Worm (Caenorhabditis elegans): ENCODE measurements around the gene nhr-242.
A peak's percentile ranks its signal among the peaks of the same experiment; 100 is the strongest.

The nhr-242 gene

DNA sequence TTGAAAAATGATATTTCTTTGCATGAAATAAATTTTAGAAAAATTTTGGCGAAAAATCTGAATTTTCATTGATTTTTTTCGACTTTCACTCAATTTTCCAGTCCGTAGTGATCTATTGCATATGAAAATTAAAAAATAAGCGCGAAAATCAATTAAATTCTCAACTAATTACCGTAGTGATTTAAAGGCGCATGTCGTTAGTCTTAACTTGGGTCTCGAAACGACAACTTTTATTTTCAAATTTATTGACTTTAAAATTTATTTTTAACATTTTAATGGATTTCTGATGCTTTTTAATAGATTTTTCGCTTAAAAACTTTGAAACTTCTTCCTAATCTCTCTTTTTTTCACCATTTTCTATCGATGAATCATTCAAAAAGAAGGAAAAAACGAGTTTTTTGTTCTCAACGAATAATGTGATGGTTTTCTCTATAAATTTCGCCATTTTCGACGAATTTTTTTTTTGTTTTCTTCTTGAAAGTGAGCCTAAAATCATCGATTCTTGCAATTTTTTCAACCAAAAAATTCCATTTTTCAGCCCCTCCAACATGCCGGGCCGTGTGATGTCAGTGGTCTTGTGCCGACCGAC, 26.2 kb upstream of the nhr-242 start, which contains the start of gene vamp-7 (continued):
- TF ChIP-seq nhr-42 (GFP tag; IDR thresholded peaks at IDR 0.05) = no peak
- TF ChIP-seq zfp-2 (tag; optimal IDR thresholded peaks at IDR 0.05) = no peak
- no peak for TF ChIP-seq snpc-1.2 (GFP tag; IDR thresholded peaks at IDR 0.05)
- no peak for TF ChIP-seq nhr-41 (GFP tag; IDR thresholded peaks at IDR 0.05)
- TF ChIP-seq saeg-2 (GFP tag; IDR thresholded peaks at IDR 0.05) = no peak
- no peak for TF ChIP-seq dmd-8 (GFP tag; IDR thresholded peaks at IDR 0.05)
- no peak for TF ChIP-seq lin-39 (tag; optimal IDR thresholded peaks at IDR 0.05)
- TF ChIP-seq sdz-12 (GFP tag; optimal IDR thresholded peaks at IDR 0.05) = peak; percentile 11
- no peak for TF ChIP-seq T26A8.4 (GFP tag; IDR thresholded peaks at IDR 0.05)
- 0 out of 2 replicates have a peak, but pooled peaks have one; percentile 40 for TF ChIP-seq zfp-3 (GFP tag; conservative IDR thresholded peaks at IDR 0.05)
- TF ChIP-seq arid-1 (GFP tag; conservative IDR thresholded peaks at IDR 0.05) = no peak

DNA sequence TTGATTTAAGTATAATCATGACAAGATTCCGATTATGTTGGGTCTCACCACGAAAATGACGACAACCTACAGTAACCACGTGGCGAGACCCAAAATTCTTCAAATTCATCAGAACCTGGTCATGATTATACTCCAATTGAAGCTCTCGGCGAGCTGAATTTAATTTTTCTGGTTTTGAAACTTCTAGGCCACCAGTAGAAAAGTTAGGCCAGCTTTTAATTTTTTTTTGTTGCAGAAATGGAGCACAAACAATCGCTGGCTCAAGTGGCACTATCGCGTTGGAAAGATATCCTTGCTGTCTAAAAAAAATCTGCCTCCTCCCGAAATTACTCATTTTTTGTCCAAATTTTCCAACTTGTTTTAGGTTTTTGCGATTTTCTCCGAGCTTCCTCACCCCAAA, 25.2 kb upstream of the nhr-242 start:
- TF ChIP-seq aha-1 (tag) (peak; percentile 91), daf-12 (tag; optimal IDR thresholded peaks at IDR 0.05) (no peak), F49E8.2 (tag; optimal IDR thresholded peaks at IDR 0.05; ENCODE audit: borderline replicate concordance) (no peak), mes-2 (tag; optimal IDR thresholded peaks at IDR 0.05; ENCODE audit: poor library complexity, severe bottlenecking) (no peak)

DNA sequence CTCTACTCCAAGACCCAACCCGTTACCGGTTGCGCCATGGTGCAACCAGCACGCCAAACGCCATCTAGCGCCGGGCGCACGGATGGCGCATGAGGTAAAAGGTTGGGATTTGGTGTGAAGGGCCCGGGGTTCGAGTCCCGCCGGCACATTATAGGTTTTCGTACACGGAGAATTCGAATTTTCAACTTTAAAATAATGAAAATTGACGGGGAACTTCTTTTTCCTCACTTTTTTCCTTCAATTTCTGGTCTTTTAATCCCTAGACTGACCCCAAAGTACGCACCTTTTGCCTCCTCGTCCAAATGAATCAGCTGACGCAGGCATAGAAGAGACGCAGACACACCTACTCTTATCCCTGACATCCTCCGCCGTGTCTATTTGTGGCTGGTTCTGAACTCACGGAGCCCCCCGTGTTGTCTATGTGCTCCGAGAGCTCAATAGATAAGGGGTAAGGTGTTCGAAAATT, 22.2 kb upstream of the nhr-242 start:
- TF ChIP-seq unc-130 (GFP tag; optimal IDR thresholded peaks at IDR 0.05) (no peak), attf-4 (tag; optimal IDR thresholded peaks at IDR 0.05) (no peak), Y105C5A.15 (GFP tag; IDR thresholded peaks at IDR 0.05) (no peak), nhr-6 (tag; optimal IDR thresholded peaks at IDR 0.05) (no peak), egl-43 (GFP tag; IDR thresholded peaks at IDR 0.05) (no peak), dve-1 (tag; optimal IDR thresholded peaks at IDR 0.05; ENCODE audit: insufficient read depth) (peak; percentile 25), mep-1 (tag; optimal IDR thresholded peaks at IDR 0.05) (peak; percentile 2), T20F7.1 (GFP tag; optimal IDR thresholded peaks at IDR 0.05) (no peak), dmd-9 (GFP tag; IDR thresholded peaks at IDR 0.05) (no peak), rbr-2 (tag; optimal IDR thresholded peaks at IDR 0.05) (no peak), tag-97 (GFP tag; IDR thresholded peaks at IDR 0.05) (no peak), F37D6.2 (tag; optimal IDR thresholded peaks at IDR 0.05) (no peak), Y48G9A.11 (GFP tag; IDR thresholded peaks at IDR 0.05) (peak; percentile 57; the same call in 1 of the 2 replicates), duxl-1 (tag; optimal IDR thresholded peaks at IDR 0.05; ENCODE audit: poor library complexity) (no peak), lin-39 (tag; optimal IDR thresholded peaks at IDR 0.05) (no peak), hlh-30 (tag; optimal IDR thresholded peaks at IDR 0.05; ENCODE audit: insufficient read depth) (peak; percentile 89), zfp-2 (tag; optimal IDR thresholded peaks at IDR 0.05) (no peak), nhr-10 (tag; optimal IDR thresholded peaks at IDR 0.05) (no peak), mdt-29 (GFP tag; IDR thresholded peaks at IDR 0.05) (no peak), nhr-48 (tag; optimal IDR thresholded peaks at IDR 0.05) (no peak), nhr-41 (GFP tag; IDR thresholded peaks at IDR 0.05) (peak; percentile 33; the same call in 1 of the 2 replicates), madf-5 (GFP tag; IDR thresholded peaks at IDR 0.05) (no peak), ceh-20 (GFP tag; IDR thresholded peaks at IDR 0.05) (no peak; the same call in 1 of the 2 replicates), nhr-42 (GFP tag; IDR thresholded peaks at IDR 0.05) (no peak), ceh-44 (GFP tag; IDR thresholded peaks at IDR 0.05) (no peak), hlh-11 (tag; optimal IDR thresholded peaks at IDR 0.05) (peak; percentile 81), ceh-32 (tag; optimal IDR thresholded peaks at IDR 0.05; ENCODE audit: poor library complexity) (no peak), ZK337.2 (GFP tag; IDR thresholded peaks at IDR 0.05) (no peak), lin-1 (GFP tag; IDR thresholded peaks at IDR 0.05) (no peak), set-16 (GFP tag; IDR thresholded peaks at IDR 0.05) (peak; percentile 74), F10B5.3 (tag; optimal IDR thresholded peaks at IDR 0.05) (no peak), jun-1 (tag; optimal IDR thresholded peaks at IDR 0.05) (no peak), daf-12 (tag; optimal IDR thresholded peaks at IDR 0.05) (no peak), ama-1 (optimal IDR thresholded peaks at IDR 0.05) (peak; percentile 28), dmd-6 (GFP tag; IDR thresholded peaks at IDR 0.05) (peak; percentile 23; the same call in 1 of the 2 replicates), lin-38 (GFP tag; IDR thresholded peaks at IDR 0.05) (peak; percentile 37)

Data from whole organism, L4 larva.